Worm (Caenorhabditis elegans) whole organism, late embryonic: ENCODE measurements around the gene ced-9.

Experiments used
- F13H6.1 ChIP-seq: sonication (generic microtip); optimal IDR thresholded peaks from 2 replicates; lab custom pipeline; 2016; ENCODE audit warnings: missing genetic modification characterization, missing compliant biosample characterization
- ceh-22 ChIP-seq: sonication (generic microtip); optimal IDR thresholded peaks from 2 replicates; lab custom pipeline; 2017; ENCODE audit warnings: missing biosample characterization, missing genetic modification characterization
- nhr-11 ChIP-seq: fragments of 150-350 bp; optimal IDR thresholded peaks from 2 replicates; lab custom pipeline; 2014; ENCODE audit warnings: missing biosample characterization, missing genetic modification characterization
- tbx-2 ChIP-seq: sonication (generic microtip); optimal IDR thresholded peaks from 2 replicates; lab custom pipeline; 2016; ENCODE audit warnings: missing genetic modification characterization, missing compliant biosample characterization
- ttx-3 ChIP-seq: sonication (generic microtip); optimal IDR thresholded peaks from 2 replicates; lab custom pipeline; 2016; ENCODE audit warnings: missing genetic modification reagents, missing genetic modification characterization, missing compliant biosample characterization

- TF ChIP-seq tbx-2 (tag; lab: Kevin White, UChicago), result no peak
- TF ChIP-seq ttx-3 (tag; lab: Kevin White, UChicago), result no peak
- no peak for TF ChIP-seq F13H6.1 (tag; lab: Kevin White, UChicago)
- no peak for TF ChIP-seq nhr-11 (tag; lab: Kevin White, UChicago)
- no peak for TF ChIP-seq ceh-22
These were observed 41.0 kb upstream of the ced-9 start for ce11 chrIII:10293946-10294345.
